Worm (Caenorhabditis elegans) whole organism, L1 larva: ENCODE data around the gene sru-45.
A peak's percentile ranks its signal among the peaks of the same experiment; 100 is the strongest.

Experiments
- C16A3.4 ChIP-seq: fragments of 150-350 bp; optimal IDR thresholded peaks from 2 replicates; lab custom pipeline; 2014; ENCODE audit warnings: missing biosample characterization, missing genetic modification characterization
- aly-2 ChIP-seq: fragments of 150-350 bp; optimal IDR thresholded peaks from 2 replicates; lab custom pipeline; 2014; ENCODE audit warnings: missing biosample characterization, missing genetic modification characterization
- ama-1 ChIP-seq: fragments of 150-350 bp; optimal IDR thresholded peaks from 2 replicates; lab custom pipeline; 2014
- ceh-63 ChIP-seq: fragments of 200-800 bp; sonication (Bioruptor generic); optimal IDR thresholded peaks from 2 replicates; lab custom pipeline; 2018; ENCODE audit warnings: mild to moderate bottlenecking, missing genetic modification characterization, missing compliant biosample characterization
- ceh-82 ChIP-seq, 3 experiments: fragments of 150-350 bp in 1 of 3; sonication (generic microtip) in 2 of 3; optimal IDR thresholded peaks; 2 replicates each; lab custom pipeline; 2014 to 2017; ENCODE audit warnings: missing biosample characterization in 3 of 3, missing genetic modification characterization in 3 of 3
- efl-1 ChIP-seq, 4 experiments: fragments of 150-350 bp; optimal IDR thresholded peaks in 3 of 4; peaks in 1 of 4; 1 replicate in 1 of 4; 2 replicates in 3 of 4; lab custom pipeline; 2014; ENCODE audit warnings: missing biosample characterization in 2 of 4, missing genetic modification characterization in 2 of 4, missing genetic modification reagents in 2 of 4
- efl-3 ChIP-seq: fragments of 200-800 bp; sonication (Bioruptor generic); optimal IDR thresholded peaks from 2 replicates; lab custom pipeline; 2018; ENCODE audit warnings: mild to moderate bottlenecking, missing genetic modification characterization, missing compliant biosample characterization
- elt-3 ChIP-seq, 6 experiments: fragments of 150-350 bp in 1 of 6; sonication (generic microtip); optimal IDR thresholded peaks; 2 replicates each; lab custom pipeline; 2017 to 2018; ENCODE audit warnings: missing biosample characterization in 6 of 6, missing genetic modification characterization in 6 of 6, inconsistent platforms in 1 of 6
- hlh-17 ChIP-seq: fragments of 200-800 bp; sonication (Bioruptor generic); optimal IDR thresholded peaks from 2 replicates; lab custom pipeline; 2018; ENCODE audit warnings: missing genetic modification characterization, mild to moderate bottlenecking, missing compliant biosample characterization, moderate library complexity, borderline replicate concordance
- hlh-4 ChIP-seq: sonication (generic microtip); optimal IDR thresholded peaks from 2 replicates; lab custom pipeline; 2016; ENCODE audit warnings: mild to moderate bottlenecking, missing genetic modification characterization, missing compliant biosample characterization
- hpl-2 ChIP-seq: fragments of 150-350 bp; optimal IDR thresholded peaks from 2 replicates; lab custom pipeline; 2014; ENCODE audit warnings: missing biosample characterization, missing genetic modification reagents, missing genetic modification characterization
- lin-15B ChIP-seq: fragments of 150-350 bp; sonication (generic microtip); optimal IDR thresholded peaks from 3 replicates; lab custom pipeline; 2014; ENCODE audit warnings: missing biosample characterization, missing genetic modification characterization
- mab-9 ChIP-seq: fragments of 200-800 bp; sonication (Bioruptor generic); IDR thresholded peaks from 2 replicates; pipeline ENCODE4 v1.3.6; 2022; ENCODE audit warnings: missing genetic modification reagents, missing genetic modification characterization, missing compliant biosample characterization
- mef-2 ChIP-seq: fragments of 150-350 bp; optimal IDR thresholded peaks from 2 replicates; lab custom pipeline; 2014; ENCODE audit warnings: missing biosample characterization, missing genetic modification characterization
- nhr-12 ChIP-seq: sonication (generic microtip); optimal IDR thresholded peaks from 2 replicates; lab custom pipeline; 2017; ENCODE audit warnings: missing biosample characterization, missing genetic modification characterization
- nhr-47 ChIP-seq: sonication (generic microtip); optimal IDR thresholded peaks from 2 replicates; lab custom pipeline; 2016; ENCODE audit warnings: mild to moderate bottlenecking, missing genetic modification characterization, moderate library complexity, missing compliant biosample characterization
- nhr-71 ChIP-seq: sonication (generic microtip); optimal IDR thresholded peaks from 2 replicates; lab custom pipeline; 2016; ENCODE audit warnings: mild to moderate bottlenecking, missing genetic modification characterization, moderate library complexity, missing compliant biosample characterization
- pax-3 ChIP-seq: fragments of 200-800 bp; sonication (Bioruptor generic); optimal IDR thresholded peaks from 2 replicates; lab custom pipeline; 2018; ENCODE audit warnings: mild to moderate bottlenecking, missing genetic modification characterization, moderate library complexity, missing compliant biosample characterization
- unc-130 ChIP-seq: fragments of 150-350 bp; optimal IDR thresholded peaks from 2 replicates; lab custom pipeline; 2017; ENCODE audit warnings: missing biosample characterization, missing genetic modification characterization, inconsistent platforms
- unc-30 ChIP-seq: sonication (generic microtip); optimal IDR thresholded peaks from 2 replicates; lab custom pipeline; 2017; ENCODE audit warnings: missing biosample characterization, missing genetic modification characterization
- unc-62 ChIP-seq: fragments of 150-350 bp; optimal IDR thresholded peaks from 2 replicates; lab custom pipeline; 2014; ENCODE audit warnings: missing biosample characterization, missing genetic modification reagents, missing genetic modification characterization
- unc-86 ChIP-seq: sonication (generic microtip); optimal IDR thresholded peaks from 2 replicates; lab custom pipeline; 2016; ENCODE audit warnings: missing genetic modification characterization, missing compliant biosample characterization
- unc-98 ChIP-seq: fragments of 200-800 bp; sonication (Bioruptor generic); IDR thresholded peaks from 2 replicates; pipeline ENCODE4 v1.3.6; 2022; ENCODE audit warnings: missing genetic modification characterization, missing compliant biosample characterization
- xbp-1 ChIP-seq: sonication (generic microtip); optimal IDR thresholded peaks from 2 replicates; lab custom pipeline; 2016; ENCODE audit warnings: missing genetic modification characterization, missing compliant biosample characterization
- ztf-11 ChIP-seq, 2 experiments: sonication (generic microtip); optimal IDR thresholded peaks; 2 replicates each; lab custom pipeline; 2016 to 2017; ENCODE audit warnings: missing genetic modification characterization in 2 of 2, missing biosample characterization in 1 of 2, missing compliant biosample characterization in 1 of 2
- ztf-4 ChIP-seq: fragments of 150-350 bp; optimal IDR thresholded peaks from 2 replicates; lab custom pipeline; 2014; ENCODE audit warnings: missing biosample characterization, missing genetic modification characterization

The sru-45 gene

ce11 chrV:16568056-16568455 is 2.3 kb downstream of the sru-45 start:
- TF ChIP-seq lin-15B (tag; lab: Kevin White, UChicago) (no peak), mab-9 (GFP tag; lab: Robert Waterston, UW) (no peak)

- TF ChIP-seq mab-9 (GFP tag; lab: Robert Waterston, UW) (no peak), unc-62 (no peak), nhr-12 (tag; lab: Kevin White, UChicago) (no peak), elt-3 (tag; optimal IDR thresholded peaks at IDR 0.05; lab: Kevin White, UChicago) (no peak), ceh-63 (GFP tag; lab: Kevin White, UChicago) (no peak), hlh-4 (no peak), ama-1 (lab: Kevin White, UChicago) (no peak), pax-3 (tag; lab: Kevin White, UChicago) (no peak), nhr-47 (tag; lab: Kevin White, UChicago) (no peak)
Measured at ce11 chrV:16570697-16571096, 5.0 kb downstream of the sru-45 start, which contains the start of gene nhr-233. Gene nhr-233, minus strand, starts transcription at chrV:16570797.

ce11 chrV:16573168-16573567 is 7.4 kb downstream of the sru-45 start, which contains the start of gene str-149:
Gene str-149, plus strand, starts transcription at chrV:16573468.
- no peak for TF ChIP-seq efl-3 (GFP tag; lab: Kevin White, UChicago)
- TF ChIP-seq efl-1 (optimal IDR thresholded peaks at IDR 0.05; lab: Kevin White, UChicago): no peak
- TF ChIP-seq efl-1 (GFP tag; optimal IDR thresholded peaks at IDR 0.05 in 1 of 2; lab: Kevin White, UChicago): peak in 1 of 2 experiments; percentile 53

ce11 chrV:16575900-16576299 is 10.2 kb downstream of the sru-45 start, which contains the start of gene str-151:
Gene str-151, plus strand, starts transcription at chrV:16576200.
- TF ChIP-seq efl-1 (optimal IDR thresholded peaks at IDR 0.05; lab: Kevin White, UChicago): no peak
- peak in 1 of 2 experiments; percentile 4 for TF ChIP-seq efl-1 (GFP tag; optimal IDR thresholded peaks at IDR 0.05 in 1 of 2; lab: Kevin White, UChicago)
- TF ChIP-seq unc-130 (tag; lab: Kevin White, UChicago): no peak

- no peak for TF ChIP-seq unc-86 (tag; lab: Kevin White, UChicago)
- no peak for TF ChIP-seq nhr-71 (tag; lab: Kevin White, UChicago)
- no peak for TF ChIP-seq unc-30 (tag; lab: Kevin White, UChicago)
- no peak for TF ChIP-seq ztf-4
- no peak for TF ChIP-seq unc-98 (GFP tag; lab: Robert Waterston, UW)
- TF ChIP-seq, all 84 proteins: peak for 0
Measured at ce11 chrV:16580424-16580823, 14.7 kb downstream of the sru-45 start, which contains the start of gene nhr-271. Gene nhr-271, minus strand, starts transcription at chrV:16580524.

ce11 chrV:16581061-16581460 is 15.3 kb downstream of the sru-45 start:
- TF ChIP-seq nhr-12 (tag; lab: Kevin White, UChicago): no peak
- no peak for TF ChIP-seq efl-1 (optimal IDR thresholded peaks at IDR 0.05; lab: Kevin White, UChicago)
- peak in 1 of 2 experiments; percentile 93 for TF ChIP-seq efl-1 (GFP tag; optimal IDR thresholded peaks at IDR 0.05 in 1 of 2; lab: Kevin White, UChicago)
- TF ChIP-seq hlh-4: no peak

ce11 chrV:16582973-16583372 is 17.2 kb downstream of the sru-45 start, which contains the start of gene str-150:
Gene str-150, plus strand, starts transcription at chrV:16583273.
- no peak for TF ChIP-seq nhr-71 (tag; lab: Kevin White, UChicago)
- TF ChIP-seq efl-3 (GFP tag; lab: Kevin White, UChicago): no peak
- no peak for TF ChIP-seq ceh-82 (tag; optimal IDR thresholded peaks at IDR 0.05; lab: Kevin White, UChicago)
- no peak for TF ChIP-seq hlh-17 (GFP tag; lab: Kevin White, UChicago)
- no peak for TF ChIP-seq hpl-2
- TF ChIP-seq efl-1 (optimal IDR thresholded peaks at IDR 0.05; lab: Kevin White, UChicago): no peak
- TF ChIP-seq efl-1 (GFP tag; optimal IDR thresholded peaks at IDR 0.05 in 1 of 2; lab: Kevin White, UChicago): no peak
- no peak for TF ChIP-seq mef-2 (tag; lab: Kevin White, UChicago)
- TF ChIP-seq C16A3.4 (tag; lab: Kevin White, UChicago): no peak
- no peak for TF ChIP-seq nhr-47 (tag; lab: Kevin White, UChicago)
- no peak for TF ChIP-seq ztf-11 (tag; optimal IDR thresholded peaks at IDR 0.05; lab: Kevin White, UChicago)
- TF ChIP-seq aly-2 (tag; lab: Kevin White, UChicago): no peak
- no peak for TF ChIP-seq xbp-1 (tag; lab: Kevin White, UChicago)
